Worm (Caenorhabditis elegans) whole organism, late embryonic: ENCODE measurements around the gene C49C3.20.

Experiments
- ama-1 ChIP-seq: fragments of 150-350 bp; optimal IDR thresholded peaks from 2 replicates; lab custom pipeline; 2014
- ceh-31 ChIP-seq: sonication (generic microtip); optimal IDR thresholded peaks from 2 replicates; lab custom pipeline; 2016; ENCODE audit warnings: missing genetic modification characterization, missing compliant biosample characterization
- ceh-45 ChIP-seq: fragments of 200-800 bp; sonication (Bioruptor generic); IDR thresholded peaks from 2 replicates; pipeline ENCODE4 v1.3.6; 2022; ENCODE audit warnings: missing genetic modification reagents, missing genetic modification characterization, missing compliant biosample characterization
- ets-4 ChIP-seq: sonication (generic microtip); optimal IDR thresholded peaks from 2 replicates; lab custom pipeline; 2016; ENCODE audit warnings: missing genetic modification characterization, missing compliant biosample characterization
- mec-3 ChIP-seq: sonication (generic microtip); optimal IDR thresholded peaks from 2 replicates; lab custom pipeline; 2016; ENCODE audit warnings: borderline replicate concordance, missing genetic modification characterization, missing compliant biosample characterization
- pqm-1 ChIP-seq: sonication (generic microtip); optimal IDR thresholded peaks from 2 replicates; lab custom pipeline; 2016; ENCODE audit warnings: missing genetic modification characterization, missing compliant biosample characterization
- unc-55 ChIP-seq: sonication (generic microtip); optimal IDR thresholded peaks from 2 replicates; lab custom pipeline; 2017; ENCODE audit warnings: missing biosample characterization, missing genetic modification reagents, missing genetic modification characterization
- unc-86 ChIP-seq: sonication (generic microtip); optimal IDR thresholded peaks from 2 replicates; lab custom pipeline; 2016; ENCODE audit warnings: missing genetic modification characterization, missing compliant biosample characterization

DNA sequence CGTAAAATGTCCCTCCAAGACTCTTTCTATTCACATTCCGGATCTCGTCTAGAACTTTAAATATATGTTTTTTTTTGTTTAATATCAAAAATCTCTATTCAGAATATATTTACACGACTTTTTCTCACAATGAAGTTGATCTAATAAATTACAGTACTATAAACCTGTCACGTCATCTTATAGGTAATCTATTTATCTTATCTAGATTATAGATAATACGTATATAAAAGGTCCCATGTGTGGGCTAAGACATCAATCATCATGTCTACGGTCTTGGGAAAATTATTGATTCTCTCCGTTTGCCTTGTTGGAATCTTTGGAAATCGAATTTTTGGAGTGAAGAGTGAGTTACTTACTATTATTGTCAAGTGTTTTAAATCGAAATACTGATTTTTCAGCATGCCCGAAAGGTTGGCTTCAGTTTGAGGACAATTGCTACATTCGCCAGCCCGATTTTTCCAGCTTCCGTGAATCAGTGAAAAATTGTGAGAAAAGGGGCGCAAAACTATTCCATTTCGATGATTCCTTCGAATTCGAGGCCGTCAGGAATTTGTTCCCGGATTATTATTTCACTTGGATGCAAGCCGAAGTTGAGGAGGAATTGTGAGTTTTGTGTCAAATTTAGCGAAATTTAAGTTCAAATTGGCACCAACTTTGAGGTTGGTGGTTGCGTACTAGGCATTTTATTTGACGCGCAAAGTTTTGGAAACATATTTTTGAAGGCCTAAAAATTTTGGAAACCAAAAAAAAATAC is 39.4 kb downstream of the C49C3.20 start, which contains the start of gene clec-196:
- TF ChIP-seq unc-86, result no peak
- TF ChIP-seq pqm-1 (tag; lab: Kevin White, UChicago), result no peak
- no peak for TF ChIP-seq ceh-45 (GFP tag; lab: Robert Waterston, UW)
- TF ChIP-seq mec-3 (tag; lab: Kevin White, UChicago), result no peak
- no peak for TF ChIP-seq ama-1 (lab: Kevin White, UChicago)
- no peak for TF ChIP-seq ceh-31 (tag; lab: Kevin White, UChicago)
- no peak for TF ChIP-seq ets-4
- TF ChIP-seq unc-55 (GFP tag; lab: Kevin White, UChicago), result peak; percentile 74
